Worm (Caenorhabditis elegans): ENCODE measurements around the gene ugt-37.

The ugt-37 gene

DNA sequence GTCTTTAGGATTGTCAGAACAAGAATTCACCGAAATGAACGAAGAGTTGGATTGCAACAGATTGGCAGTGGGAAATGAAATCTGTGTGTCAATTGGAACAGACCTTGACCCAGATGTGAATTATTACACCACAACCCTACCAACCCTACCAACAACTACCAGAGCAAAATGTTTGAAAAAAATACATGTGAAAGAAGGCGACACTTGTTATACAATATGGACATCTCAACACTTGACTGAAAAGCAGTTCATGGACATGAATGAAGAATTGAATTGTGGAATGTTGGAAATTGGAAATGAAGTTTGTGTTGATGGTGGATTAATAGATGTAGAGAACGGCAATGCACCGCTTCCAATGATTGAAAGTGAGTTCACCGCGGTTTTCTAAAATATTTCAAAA is 21.1 kb downstream of the ugt-37 start:
- TF ChIP-seq nhr-42 (GFP tag; IDR thresholded peaks at IDR 0.05) (no peak), egl-27 (tag; optimal IDR thresholded peaks at IDR 0.05) (no peak), unc-62 (GFP tag; optimal IDR thresholded peaks at IDR 0.05 in 1 of 2) (peak in 1 of 2 experiments; percentile 96), unc-62 (tag; optimal IDR thresholded peaks at IDR 0.05) (no peak)

DNA sequence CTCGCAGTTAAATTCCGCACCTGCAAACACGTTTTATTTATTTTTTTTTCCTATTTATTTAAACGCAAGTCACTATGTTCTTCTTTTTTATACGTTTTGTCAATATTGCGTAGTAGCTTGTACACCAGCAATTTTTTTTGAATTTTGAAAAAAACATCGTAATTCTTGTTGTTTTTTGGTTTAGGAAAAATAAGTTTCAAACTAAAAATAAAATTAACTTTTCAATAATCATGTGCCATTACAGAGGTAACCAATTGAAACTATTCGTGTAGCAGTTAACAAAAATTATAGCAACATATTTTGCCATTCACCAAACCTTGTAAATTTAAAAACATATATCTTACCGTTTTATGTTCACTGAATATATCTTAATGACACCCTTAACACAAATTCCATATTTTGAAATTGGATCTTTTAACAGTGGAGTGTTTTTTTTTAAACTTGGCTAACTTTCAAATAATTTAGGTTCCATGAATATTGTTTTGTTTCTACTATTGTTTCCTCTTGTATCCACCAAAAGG is 21.9 kb downstream of the ugt-37 start, which contains the start of gene lmd-5:
TSS of gene lmd-5 (plus strand) at position 471 of the 521 bp plus-strand sequence.
- TF ChIP-seq aha-1 (tag) (peak; percentile 91), unc-62 (GFP tag; optimal IDR thresholded peaks at IDR 0.05 in 1 of 2) (peak in 1 of 2 experiments; percentile 67), unc-62 (tag; optimal IDR thresholded peaks at IDR 0.05) (no peak), dmd-8 (GFP tag; IDR thresholded peaks at IDR 0.05) (no peak)

DNA sequence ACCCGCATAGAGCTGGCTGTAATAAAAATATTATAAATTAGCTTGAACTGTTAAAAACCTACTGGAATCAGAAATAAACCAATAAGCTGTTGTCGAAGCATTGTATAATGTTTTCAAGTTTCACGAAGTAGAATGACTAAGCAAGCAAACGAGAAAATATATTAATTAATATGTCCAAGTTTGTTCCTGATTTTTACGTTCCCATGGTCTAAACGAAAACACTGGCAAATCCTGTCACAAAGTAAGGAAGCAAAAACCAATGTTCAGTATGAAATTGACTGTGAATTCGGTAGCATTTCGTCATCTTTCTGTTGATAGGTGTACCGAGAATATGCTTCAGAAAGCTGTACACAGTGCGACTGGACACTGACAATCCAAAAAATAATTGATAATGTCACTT is 24.9 kb downstream of the ugt-37 start, which contains the start of gene srx-34:
TSS of gene srx-34 (minus strand) at position 101 of the 400 bp plus-strand sequence.
- TF ChIP-seq php-3 (GFP tag; IDR thresholded peaks at IDR 0.05) (no peak), zag-1 (tag; optimal IDR thresholded peaks at IDR 0.05) (no peak)

DNA sequence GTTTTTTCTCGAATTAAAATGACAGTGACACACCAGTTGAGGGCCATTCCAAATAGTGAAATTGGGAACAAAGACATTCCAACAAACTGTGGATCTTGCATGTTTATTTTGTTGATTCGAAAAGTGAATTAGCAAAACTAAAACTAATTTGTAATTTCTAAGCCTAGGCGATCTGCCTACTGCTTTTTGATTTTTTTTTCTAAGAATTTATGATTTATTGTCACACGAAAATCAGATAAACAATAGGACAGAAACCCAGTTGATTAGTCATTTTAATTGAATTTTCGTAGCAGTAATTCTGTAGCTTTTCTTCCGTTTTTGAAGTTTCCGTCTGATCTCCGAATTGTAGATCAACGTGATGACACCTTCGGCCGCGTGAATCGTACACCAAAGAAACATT is 26.3 kb downstream of the ugt-37 start, which contains the start of gene srx-33:
TSS of gene srx-33 (minus strand) at position 101 of the 400 bp plus-strand sequence.
- TF ChIP-seq madf-5 (GFP tag; IDR thresholded peaks at IDR 0.05) (no peak), nhr-77 (tag; optimal IDR thresholded peaks at IDR 0.05) (no peak), hlh-11 (tag; optimal IDR thresholded peaks at IDR 0.05) (no peak), aly-2 (tag; optimal IDR thresholded peaks at IDR 0.05) (no peak), nhr-41 (GFP tag; IDR thresholded peaks at IDR 0.05) (no peak)

DNA sequence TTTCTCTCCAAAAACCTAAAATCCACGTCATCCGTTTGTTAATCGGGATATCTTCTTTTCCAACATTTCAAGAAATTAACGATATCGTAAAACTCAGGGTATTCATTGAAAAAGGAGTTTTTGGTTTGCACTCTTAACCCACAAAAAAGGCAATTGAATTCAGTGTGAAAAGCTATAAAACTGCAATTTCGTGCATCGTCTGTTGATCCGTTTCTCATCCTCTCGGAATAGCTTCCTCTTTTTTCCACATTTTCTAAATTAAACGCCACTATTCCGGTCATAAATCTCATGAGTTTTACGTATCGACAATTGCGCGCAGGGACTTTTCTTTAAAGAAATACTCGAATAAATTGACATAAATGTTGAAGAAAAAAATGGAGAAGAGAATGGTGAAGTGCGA is 32.9 kb downstream of the ugt-37 start:
- peak in 1 of 2 experiments; percentile 89 for TF ChIP-seq unc-62 (GFP tag; optimal IDR thresholded peaks at IDR 0.05 in 1 of 2)
- TF ChIP-seq unc-62 (tag; optimal IDR thresholded peaks at IDR 0.05), result no peak
- TF ChIP-seq ama-1 (optimal IDR thresholded peaks at IDR 0.05), result no peak
- TF ChIP-seq aha-1 (tag), result peak; percentile 62

DNA sequence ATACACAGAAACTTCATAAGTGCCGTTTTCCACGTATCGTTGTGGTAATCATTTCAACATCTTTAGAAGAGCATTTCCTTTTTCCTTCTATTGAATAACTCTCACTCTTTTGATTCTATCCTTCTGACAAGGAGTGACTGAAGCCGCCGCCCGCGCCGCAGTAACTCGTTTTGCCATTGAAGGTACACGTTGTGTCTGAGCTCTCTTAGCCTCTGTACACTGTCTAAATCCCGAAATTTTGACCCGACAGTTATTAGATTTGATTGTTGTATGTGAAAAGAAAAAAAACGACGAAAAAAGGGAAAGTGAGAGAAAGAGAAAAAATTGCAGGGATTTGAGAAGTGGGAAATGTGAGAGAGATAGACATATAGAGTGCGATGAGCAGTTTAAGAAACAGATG is 33.8 kb downstream of the ugt-37 start:
- TF ChIP-seq mep-1 (tag; optimal IDR thresholded peaks at IDR 0.05), result no peak
- TF ChIP-seq rbr-2 (tag; optimal IDR thresholded peaks at IDR 0.05), result peak; percentile 24
- TF ChIP-seq zag-1 (tag; optimal IDR thresholded peaks at IDR 0.05), result no peak
- TF ChIP-seq ces-1 (GFP tag; optimal IDR thresholded peaks at IDR 0.05), result peak; percentile 71
- TF ChIP-seq unc-62 (GFP tag; optimal IDR thresholded peaks at IDR 0.05 in 1 of 2), result peak in 1 of 2 experiments; percentile 56
- no peak for TF ChIP-seq unc-62 (tag; optimal IDR thresholded peaks at IDR 0.05)
- TF ChIP-seq ceh-44 (GFP tag; IDR thresholded peaks at IDR 0.05), result no peak
- TF ChIP-seq fkh-10 (GFP tag; optimal IDR thresholded peaks at IDR 0.05), result peak; percentile 80

DNA sequence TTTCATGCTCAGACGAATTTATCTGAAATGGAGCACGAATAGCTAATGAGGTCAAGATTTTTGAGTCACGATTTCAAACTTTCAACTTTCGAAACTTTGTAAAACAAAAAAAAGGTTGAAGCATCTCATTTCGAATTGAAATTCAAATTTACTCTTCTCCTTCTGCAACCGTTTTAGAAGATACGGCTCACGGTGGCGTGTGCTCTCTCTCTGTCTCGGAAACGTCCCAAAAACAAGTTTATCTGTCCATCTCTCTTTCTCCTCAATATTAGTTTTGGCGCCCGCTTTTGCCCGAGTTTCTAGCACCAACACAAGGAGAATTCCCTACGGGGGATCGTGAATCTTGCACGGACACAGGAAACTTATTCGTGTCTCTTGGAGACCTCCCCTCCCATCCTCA is 34.7 kb downstream of the ugt-37 start:
- TF ChIP-seq unc-39 (tag; optimal IDR thresholded peaks at IDR 0.05), result no peak
- TF ChIP-seq mep-1 (tag; optimal IDR thresholded peaks at IDR 0.05), result no peak
- TF ChIP-seq pqm-1 (tag; optimal IDR thresholded peaks at IDR 0.05), result no peak
- TF ChIP-seq hlh-11 (tag; optimal IDR thresholded peaks at IDR 0.05), result no peak
- TF ChIP-seq lin-13 (GFP tag; optimal IDR thresholded peaks at IDR 0.05), result no peak
- no peak for TF ChIP-seq snpc-4 (tag; optimal IDR thresholded peaks at IDR 0.05)

DNA sequence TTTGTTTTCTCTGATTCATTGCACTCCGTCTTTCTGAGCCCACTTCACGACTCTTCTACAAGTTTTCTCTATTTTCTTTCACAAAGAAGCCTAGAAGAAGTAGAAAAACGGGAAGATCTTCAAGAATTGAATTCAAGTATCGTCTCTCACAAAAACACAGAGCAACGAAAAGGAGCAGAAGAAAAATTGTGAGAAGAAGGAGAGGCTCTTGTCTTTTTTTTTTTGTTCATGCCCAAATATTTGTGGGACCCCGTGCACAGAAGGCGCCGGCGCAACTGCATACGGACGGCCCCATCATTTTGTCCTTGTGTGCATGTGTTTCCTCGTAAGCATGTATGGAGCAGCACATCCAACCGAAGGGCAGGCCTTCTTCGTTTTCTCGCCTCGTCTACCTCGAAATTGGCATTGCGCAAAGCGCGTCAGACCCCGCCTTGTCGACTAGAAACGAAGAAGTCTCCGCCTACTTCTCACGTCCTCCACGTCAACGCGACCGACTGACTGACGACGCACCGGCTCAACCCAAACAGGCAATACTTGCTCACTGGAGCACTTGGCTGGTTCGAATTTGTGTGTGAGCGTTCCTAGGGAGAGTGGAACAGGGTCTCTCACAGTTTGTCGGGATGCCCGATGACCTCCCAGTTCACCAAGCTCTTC is 38.5 kb downstream of the ugt-37 start:
- TF ChIP-seq unc-62 (GFP tag; optimal IDR thresholded peaks at IDR 0.05 in 1 of 2) (no peak), unc-62 (tag; optimal IDR thresholded peaks at IDR 0.05) (no peak), nhr-102 (tag; optimal IDR thresholded peaks at IDR 0.05) (no peak), arid-1 (GFP tag; conservative IDR thresholded peaks at IDR 0.05) (no peak), spr-1 (tag; optimal IDR thresholded peaks at IDR 0.05) (no peak), R02D3.7 (tag; optimal IDR thresholded peaks at IDR 0.05) (no peak), daf-19 (GFP tag; conservative IDR thresholded peaks at IDR 0.05) (no peak), fkh-10 (GFP tag; optimal IDR thresholded peaks at IDR 0.05) (peak; percentile 59), nhr-76 (tag; optimal IDR thresholded peaks at IDR 0.05) (no peak), ama-1 (optimal IDR thresholded peaks at IDR 0.05) (no peak), set-16 (GFP tag; IDR thresholded peaks at IDR 0.05) (peak; percentile 52; the same call in 1 of the 2 replicates), mep-1 (tag; optimal IDR thresholded peaks at IDR 0.05) (no peak)

All from whole organism, L4 larva.